Worm (Caenorhabditis elegans): ENCODE results near the gene cnd-1.

ce11 chrIII:5287877-5288276 lies 43.4 kb upstream of the cnd-1 start, which contains the start of gene T15B12.1:
- TF ChIP-seq ztf-23 (GFP tag; IDR thresholded peaks at IDR 0.05), result no peak
- TF ChIP-seq flt-1 (GFP tag; IDR thresholded peaks at IDR 0.05), result no peak
- no peak for TF ChIP-seq med-1 (GFP tag; optimal IDR thresholded peaks at IDR 0.05; ENCODE audit: insufficient read depth)
- TF ChIP-seq ref-1 (GFP tag; conservative IDR thresholded peaks at IDR 0.05), result no peak
- no peak for TF ChIP-seq T22C8.4 (GFP tag; IDR thresholded peaks at IDR 0.05)
- TF ChIP-seq tab-1 (GFP tag; IDR thresholded peaks at IDR 0.05), result no peak

Measured in whole organism, midembryonic.